Fruit fly (Drosophila melanogaster) whole organism, embryonic: ENCODE results near the gene Awh.
A peak's percentile ranks its signal among the peaks of the same experiment; 100 is the strongest.

ENCODE experiments used
- Abd-B ChIP-seq: fragments of 200-800 bp; sonication (Bioruptor generic); optimal IDR thresholded peaks from 2 replicates; lab custom pipeline; 2018; ENCODE audit warnings: missing biosample characterization, mild to moderate bottlenecking, missing genetic modification characterization, moderate library complexity
- Aef1 ChIP-seq: fragments of 200-800 bp; sonication (Bioruptor generic); IDR thresholded peaks from 3 replicates; pipeline ENCODE4 v1.3.6; 2022; ENCODE audit warnings: missing biosample characterization, missing genetic modification characterization
- CG11456 ChIP-seq: fragments of 200-800 bp; sonication (Bioruptor generic); IDR thresholded peaks from 3 replicates; pipeline ENCODE4 v1.3.6; 2022; ENCODE audit warnings: missing biosample characterization, missing genetic modification characterization
- CG1233 ChIP-seq: fragments of 200-800 bp; sonication (Bioruptor generic); optimal IDR thresholded peaks from 4 replicates; lab custom pipeline; 2018; ENCODE audit warnings: missing biosample characterization, mild to moderate bottlenecking, missing genetic modification characterization
- CG13123 ChIP-seq: fragments of 200-800 bp; sonication (Bioruptor generic); optimal IDR thresholded peaks from 2 replicates; lab custom pipeline; 2016; ENCODE audit warnings: missing biosample characterization, missing genetic modification characterization
- CG13296 ChIP-seq: fragments of 200-800 bp; sonication (Bioruptor generic); optimal IDR thresholded peaks from 3 replicates; lab custom pipeline; 2018; ENCODE audit warnings: missing biosample characterization, mild to moderate bottlenecking, missing genetic modification characterization
- CG14050 ChIP-seq: fragments of 200-800 bp; sonication (Bioruptor generic); IDR thresholded peaks from 3 replicates; pipeline ENCODE4 v1.3.6; 2022; ENCODE audit warnings: missing biosample characterization, missing genetic modification characterization
- CG16779 ChIP-seq: fragments of 200-800 bp; sonication (Bioruptor generic); IDR thresholded peaks from 2 replicates; pipeline ENCODE4 v1.3.6; 2022; ENCODE audit warnings: missing biosample characterization, missing genetic modification characterization
- CG17359 ChIP-seq: fragments of 200-800 bp; sonication (Bioruptor generic); optimal IDR thresholded peaks from 3 replicates; lab custom pipeline; 2018; ENCODE audit warnings: missing biosample characterization, mild to moderate bottlenecking, missing genetic modification characterization, moderate library complexity
- CG1792 ChIP-seq: fragments of 200-800 bp; sonication (Bioruptor generic); optimal IDR thresholded peaks from 2 replicates; lab custom pipeline; 2016; ENCODE audit warnings: missing biosample characterization, missing genetic modification characterization
- CG2129 ChIP-seq: fragments of 200-800 bp; sonication (Bioruptor generic); IDR thresholded peaks from 2 replicates; pipeline ENCODE4 v1.3.6; 2022; ENCODE audit warnings: missing biosample characterization, missing genetic modification characterization; ENCODE audit not compliant: partially characterized antibody
- CG2678 ChIP-seq: fragments of 200-800 bp; sonication (Bioruptor generic); optimal IDR thresholded peaks from 3 replicates; lab custom pipeline; 2019; ENCODE audit warnings: missing biosample characterization, mild to moderate bottlenecking, missing genetic modification characterization, moderate library complexity
- CG2889 ChIP-seq: fragments of 200-800 bp; sonication (Bioruptor generic); IDR thresholded peaks from 3 replicates; pipeline ENCODE4 v1.3.6; 2022; ENCODE audit warnings: missing biosample characterization, missing genetic modification characterization
- CG3065 ChIP-seq: fragments of 200-800 bp; sonication (Bioruptor generic); optimal IDR thresholded peaks from 2 replicates; lab custom pipeline; 2016; ENCODE audit warnings: missing biosample characterization, missing genetic modification characterization
- CG31388 ChIP-seq: fragments of 200-800 bp; sonication (Bioruptor generic); optimal IDR thresholded peaks from 2 replicates; lab custom pipeline; 2016; ENCODE audit warnings: missing biosample characterization, missing genetic modification characterization
- CG4328 ChIP-seq: fragments of 200-800 bp; sonication (Bioruptor generic); optimal IDR thresholded peaks from 3 replicates; lab custom pipeline; 2017; ENCODE audit warnings: missing biosample characterization, missing genetic modification reagents, missing genetic modification characterization
- CG6854 ChIP-seq: fragments of 200-800 bp; sonication (Bioruptor generic); optimal IDR thresholded peaks from 3 replicates; lab custom pipeline; 2017; ENCODE audit warnings: missing biosample characterization, mild to moderate bottlenecking, missing genetic modification characterization
- CG7357 ChIP-seq: fragments of 200-800 bp; sonication (Bioruptor generic); IDR thresholded peaks from 3 replicates; pipeline ENCODE4 v1.3.6; 2022; ENCODE audit warnings: missing biosample characterization, missing genetic modification characterization
- CG7786 ChIP-seq: fragments of 200-800 bp; sonication (Bioruptor generic); optimal IDR thresholded peaks from 2 replicates; lab custom pipeline; 2016; ENCODE audit warnings: missing biosample characterization, missing genetic modification characterization
- Deaf1 ChIP-seq: fragments of 200-800 bp; optimal IDR thresholded peaks from 3 replicates; lab custom pipeline; 2019; ENCODE audit warnings: missing biosample characterization, mild to moderate bottlenecking, missing genetic modification characterization, moderate library complexity
- Doc3 ChIP-seq: fragments of 200-800 bp; sonication (Bioruptor generic); IDR thresholded peaks from 3 replicates; pipeline ENCODE4 v1.3.6; 2022; ENCODE audit warnings: missing biosample characterization, missing genetic modification characterization; ENCODE audit not compliant: partially characterized antibody
- Dref ChIP-seq: fragments of 200-800 bp; sonication (Bioruptor generic); IDR thresholded peaks from 2 replicates; pipeline ENCODE4 v1.3.6; 2022; ENCODE audit warnings: missing biosample characterization, missing genetic modification characterization
- HHEX ChIP-seq: fragments of 200-800 bp; sonication (Bioruptor generic); optimal IDR thresholded peaks from 3 replicates; lab custom pipeline; 2017; ENCODE audit warnings: missing biosample characterization, mild to moderate bottlenecking, missing genetic modification characterization, missing genetic modification reagents
- HLHmδ ChIP-seq: fragments of 200-800 bp; sonication (Bioruptor generic); optimal IDR thresholded peaks from 2 replicates; lab custom pipeline; 2018; ENCODE audit warnings: missing biosample characterization, mild to moderate bottlenecking, missing genetic modification characterization, moderate library complexity
- HmgD ChIP-seq: fragments of 200-800 bp; sonication (Bioruptor generic); optimal IDR thresholded peaks from 3 replicates; lab custom pipeline; 2016; ENCODE audit warnings: missing biosample characterization, missing genetic modification characterization
- Meics ChIP-seq: fragments of 200-800 bp; sonication (Bioruptor generic); optimal IDR thresholded peaks from 2 replicates; lab custom pipeline; 2017; ENCODE audit warnings: missing biosample characterization, mild to moderate bottlenecking, missing genetic modification characterization
- Myb ChIP-seq: fragments of 200-800 bp; sonication (Bioruptor generic); optimal IDR thresholded peaks from 2 replicates; lab custom pipeline; 2016; ENCODE audit warnings: missing biosample characterization, missing genetic modification characterization
- Opbp ChIP-seq: fragments of 200-800 bp; sonication (Bioruptor generic); IDR thresholded peaks from 3 replicates; pipeline ENCODE4 v1.3.6; 2022; ENCODE audit warnings: missing biosample characterization, missing genetic modification characterization; ENCODE audit not compliant: partially characterized antibody
- Spps ChIP-seq: fragments of 200-800 bp; sonication (Bioruptor generic); optimal IDR thresholded peaks from 2 replicates; lab custom pipeline; 2018; ENCODE audit warnings: missing biosample characterization, mild to moderate bottlenecking, missing genetic modification characterization
- Vsx1 ChIP-seq: fragments of 200-800 bp; sonication (Bioruptor generic); optimal IDR thresholded peaks from 2 replicates; lab custom pipeline; 2017; ENCODE audit warnings: missing biosample characterization, mild to moderate bottlenecking, missing genetic modification characterization, missing genetic modification reagents
- Xrp1 ChIP-seq: fragments of 200-800 bp; sonication (Bioruptor generic); IDR thresholded peaks from 2 replicates; pipeline ENCODE4 v1.3.6; 2022; ENCODE audit warnings: missing biosample characterization, missing genetic modification characterization
- ab ChIP-seq: fragments of 200-800 bp; sonication (Bioruptor generic); optimal IDR thresholded peaks from 2 replicates; lab custom pipeline; 2016; ENCODE audit warnings: missing biosample characterization, missing genetic modification characterization
- ash1 ChIP-seq: fragments of 200-800 bp; sonication (Bioruptor generic); optimal IDR thresholded peaks from 2 replicates; lab custom pipeline; 2018; ENCODE audit warnings: missing biosample characterization, mild to moderate bottlenecking, missing genetic modification characterization
- croc ChIP-seq: fragments of 200-800 bp; sonication (Bioruptor generic); conservative IDR thresholded peaks from 3 replicates; pipeline ENCODE4 v1.3.6; 2022; ENCODE audit warnings: missing biosample characterization, missing genetic modification characterization
- fd102C ChIP-seq: fragments of 200-800 bp; sonication (Bioruptor generic); optimal IDR thresholded peaks from 2 replicates; lab custom pipeline; 2018; ENCODE audit warnings: missing biosample characterization, mild to moderate bottlenecking, missing genetic modification characterization, moderate library complexity
- fd96Cb ChIP-seq: fragments of 200-800 bp; sonication (Bioruptor generic); optimal IDR thresholded peaks from 2 replicates; lab custom pipeline; 2018; ENCODE audit warnings: missing biosample characterization, mild to moderate bottlenecking, missing genetic modification characterization, moderate library complexity
- ftz-f1 ChIP-seq: fragments of 200-800 bp; sonication (Bioruptor generic); optimal IDR thresholded peaks from 2 replicates; lab custom pipeline; 2016; ENCODE audit warnings: missing biosample characterization, missing genetic modification characterization
- gcm ChIP-seq: fragments of 200-800 bp; sonication (Bioruptor generic); optimal IDR thresholded peaks from 2 replicates; lab custom pipeline; 2019; ENCODE audit warnings: missing biosample characterization, mild to moderate bottlenecking, missing genetic modification characterization, moderate library complexity
- gcm2 ChIP-seq: fragments of 200-800 bp; sonication (Bioruptor generic); optimal IDR thresholded peaks from 2 replicates; lab custom pipeline; 2016; ENCODE audit warnings: missing biosample characterization, missing genetic modification characterization
- hbn ChIP-seq: fragments of 200-800 bp; sonication (Bioruptor generic); IDR thresholded peaks from 2 replicates; pipeline ENCODE4 v1.3.6; 2022; ENCODE audit warnings: missing biosample characterization, missing genetic modification characterization; ENCODE audit not compliant: partially characterized antibody
- ind ChIP-seq: fragments of 200-800 bp; sonication (Bioruptor generic); optimal IDR thresholded peaks from 3 replicates; lab custom pipeline; 2016; ENCODE audit warnings: missing biosample characterization, missing genetic modification characterization
- klu ChIP-seq: fragments of 200-800 bp; sonication (Bioruptor generic); IDR thresholded peaks from 2 replicates; pipeline ENCODE4 v1.3.6; 2022; ENCODE audit warnings: missing biosample characterization, missing genetic modification characterization
- luna ChIP-seq: fragments of 200-800 bp; sonication (Bioruptor generic); optimal IDR thresholded peaks from 2 replicates; lab custom pipeline; 2016; ENCODE audit warnings: missing biosample characterization, missing genetic modification characterization
- mam ChIP-seq: fragments of 200-800 bp; sonication (Bioruptor generic); optimal IDR thresholded peaks from 3 replicates; lab custom pipeline; 2016; ENCODE audit warnings: missing biosample characterization, missing genetic modification characterization
- org-1 ChIP-seq: fragments of 200-800 bp; sonication (Bioruptor generic); optimal IDR thresholded peaks from 2 replicates; lab custom pipeline; 2017; ENCODE audit warnings: missing biosample characterization, missing genetic modification characterization
- phol ChIP-seq: fragments of 200-800 bp; sonication (Bioruptor generic); optimal IDR thresholded peaks from 3 replicates; lab custom pipeline; 2018; ENCODE audit warnings: missing biosample characterization, mild to moderate bottlenecking, missing genetic modification characterization, moderate library complexity
- run ChIP-seq: fragments of 200-800 bp; sonication (Bioruptor generic); optimal IDR thresholded peaks from 3 replicates; lab custom pipeline; 2018; ENCODE audit warnings: missing biosample characterization, mild to moderate bottlenecking, missing genetic modification characterization
- sima ChIP-seq: fragments of 200-800 bp; sonication (Bioruptor generic); optimal IDR thresholded peaks from 2 replicates; lab custom pipeline; 2016; ENCODE audit warnings: missing biosample characterization, missing genetic modification characterization
- stwl ChIP-seq: fragments of 200-800 bp; sonication (Bioruptor generic); optimal IDR thresholded peaks from 3 replicates; lab custom pipeline; 2018; ENCODE audit warnings: missing biosample characterization, mild to moderate bottlenecking, missing genetic modification characterization, moderate library complexity
- trh ChIP-seq: fragments of 200-800 bp; sonication (Bioruptor generic); optimal IDR thresholded peaks from 2 replicates; lab custom pipeline; 2016; ENCODE audit warnings: missing biosample characterization, missing genetic modification characterization
- wek ChIP-seq: fragments of 200-800 bp; sonication (Bioruptor generic); optimal IDR thresholded peaks from 3 replicates; lab custom pipeline; 2018; ENCODE audit warnings: missing biosample characterization, mild to moderate bottlenecking, missing genetic modification characterization, moderate library complexity
- z ChIP-seq: fragments of 200-800 bp; sonication (Bioruptor generic); IDR thresholded peaks from 3 replicates; pipeline ENCODE4 v1.3.6; 2022; ENCODE audit warnings: missing biosample characterization, missing genetic modification characterization

Gene Awh

DNA sequence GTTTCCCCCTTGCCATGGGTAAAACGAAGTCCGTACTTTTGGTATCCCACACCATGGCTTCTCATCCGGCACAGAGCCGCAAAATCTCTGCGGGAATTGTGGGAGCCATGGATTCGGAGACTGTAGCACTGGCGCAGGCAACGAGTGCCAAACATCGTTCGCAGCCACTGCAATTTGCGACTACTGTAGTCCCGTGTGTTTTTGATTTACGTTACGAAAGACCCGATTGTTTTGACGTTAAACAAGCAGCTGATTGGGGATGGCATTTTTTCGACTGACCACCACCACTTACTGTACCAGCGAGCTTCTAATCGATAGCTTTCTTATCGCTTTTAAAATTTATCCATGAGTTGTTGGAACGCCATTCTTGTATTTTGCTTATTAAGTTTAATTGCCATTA lies 36.1 kb upstream of the Awh start, which contains the start of gene CG32262 (continued):
- TF ChIP-seq croc (GFP tag; lab: Robert Waterston, UW) = no peak
- no peak for TF ChIP-seq Abd-B (GFP tag; lab: Kevin White, UChicago)
- peak; percentile 58 for TF ChIP-seq Deaf1 (tag; lab: Kevin White, UChicago)
- TF ChIP-seq CG13123 = no peak
- TF ChIP-seq CG1233 = no peak
- no peak for TF ChIP-seq Meics (GFP tag; lab: Kevin White, UChicago)
- peak; percentile 85 for TF ChIP-seq stwl
- peak; percentile 84 for TF ChIP-seq Dref (GFP tag; lab: Robert Waterston, UW)
- TF ChIP-seq ftz-f1 = no peak
- TF ChIP-seq z = no peak
- no peak for TF ChIP-seq org-1 (GFP tag; lab: Kevin White, UChicago)
- no peak for TF ChIP-seq ab (GFP tag; lab: Kevin White, UChicago)
- no peak for TF ChIP-seq phol
- no peak for TF ChIP-seq trh (GFP tag; lab: Kevin White, UChicago)
- TF ChIP-seq CG31388 (GFP tag; lab: Kevin White, UChicago) = no peak
- TF ChIP-seq fd96Cb (tag; lab: Kevin White, UChicago) = no peak
- no peak for TF ChIP-seq CG11456
- no peak for TF ChIP-seq HLHmδ (GFP tag; lab: Kevin White, UChicago)
- TF ChIP-seq CG4328 (GFP tag; lab: Kevin White, UChicago) = no peak
- no peak for TF ChIP-seq gcm (GFP tag; lab: Kevin White, UChicago)
- TF ChIP-seq Spps = no peak
- peak; percentile 50; the same call in 1 of the 3 replicates for TF ChIP-seq Doc3 (GFP tag; lab: Robert Waterston, UW)
- TF ChIP-seq CG6854 = no peak
- TF ChIP-seq CG2889 (GFP tag; lab: Robert Waterston, UW) = no peak
- no peak for TF ChIP-seq Vsx1 (GFP tag; lab: Kevin White, UChicago)
- TF ChIP-seq sima = no peak
- TF ChIP-seq CG2129 (GFP tag; lab: Robert Waterston, UW) = peak; percentile 17; the same call in 1 of the 2 replicates
- no peak for TF ChIP-seq CG2678 (tag; lab: Kevin White, UChicago)
- TF ChIP-seq gcm2 (GFP tag; lab: Kevin White, UChicago) = no peak
- TF ChIP-seq HmgD = no peak
- TF ChIP-seq Aef1 = no peak
- no peak for TF ChIP-seq CG16779 (GFP tag; lab: Robert Waterston, UW)
- TF ChIP-seq hbn (GFP tag; lab: Robert Waterston, UW) = peak; percentile 63
- TF ChIP-seq mam (GFP tag; lab: Kevin White, UChicago) = no peak
- TF ChIP-seq luna (GFP tag; lab: Kevin White, UChicago) = no peak
- TF ChIP-seq Xrp1 = no peak
- TF ChIP-seq CG13296 (GFP tag; lab: Kevin White, UChicago) = no peak
- TF ChIP-seq klu (GFP tag; lab: Robert Waterston, UW) = no peak
- no peak for TF ChIP-seq wek (GFP tag; lab: Kevin White, UChicago)
- no peak for TF ChIP-seq CG3065 (GFP tag; lab: Kevin White, UChicago)
- TF ChIP-seq run (tag; lab: Kevin White, UChicago) = no peak
- TF ChIP-seq CG17359 (tag; lab: Kevin White, UChicago) = no peak
- no peak for TF ChIP-seq CG14050 (GFP tag; lab: Robert Waterston, UW)
- no peak for TF ChIP-seq ind
- peak; percentile 54; the same call in 2 of the 3 replicates for TF ChIP-seq Opbp (GFP tag; lab: Robert Waterston, UW)
- TF ChIP-seq CG1792 = no peak
- peak; percentile 30 for TF ChIP-seq Myb (GFP tag; lab: Kevin White, UChicago)
- TF ChIP-seq HHEX (GFP tag; lab: Kevin White, UChicago) = no peak
- TF ChIP-seq fd102C (GFP tag; lab: Kevin White, UChicago) = no peak
- no peak for TF ChIP-seq ash1
- no peak for TF ChIP-seq CG7357 (GFP tag; lab: Robert Waterston, UW)
- no peak for TF ChIP-seq CG7786
